Fruit fly (Drosophila melanogaster) whole organism, prepupa: ENCODE results near the gene mtDNA-helicase.

Experiments used
- CG10631 ChIP-seq: fragments of 200-800 bp; sonication (Bioruptor generic); optimal IDR thresholded peaks from 2 replicates; lab custom pipeline; 2016; ENCODE audit warnings: missing biosample characterization, missing genetic modification characterization
- CG10669 ChIP-seq: fragments of 200-800 bp; sonication (Bioruptor generic); optimal IDR thresholded peaks from 3 replicates; lab custom pipeline; 2018; ENCODE audit warnings: missing biosample characterization, mild to moderate bottlenecking, missing genetic modification characterization, moderate library complexity
- CG15336 ChIP-seq: fragments of 200-800 bp; sonication (Bioruptor generic); IDR thresholded peaks from 2 replicates; pipeline ENCODE4 v1.3.6; 2022; ENCODE audit warnings: missing biosample characterization, missing genetic modification characterization
- CG1621 ChIP-seq: fragments of 200-800 bp; sonication (Bioruptor generic); optimal IDR thresholded peaks from 3 replicates; lab custom pipeline; 2018; ENCODE audit warnings: missing biosample characterization, mild to moderate bottlenecking, missing genetic modification characterization
- CG16779 ChIP-seq: fragments of 200-800 bp; sonication (Bioruptor generic); optimal IDR thresholded peaks from 3 replicates; lab custom pipeline; 2017; ENCODE audit warnings: missing biosample characterization, mild to moderate bottlenecking, missing genetic modification characterization
- CG3032 ChIP-seq: fragments of 200-800 bp; optimal IDR thresholded peaks from 2 replicates; lab custom pipeline; 2019; ENCODE audit warnings: missing biosample characterization, mild to moderate bottlenecking, missing genetic modification characterization, moderate library complexity
- CG32006 ChIP-seq: fragments of 200-800 bp; sonication (Bioruptor generic); optimal IDR thresholded peaks from 3 replicates; lab custom pipeline; 2017; ENCODE audit warnings: missing biosample characterization, mild to moderate bottlenecking, missing genetic modification characterization
- CG3919 ChIP-seq: fragments of 200-800 bp; sonication (Bioruptor generic); optimal IDR thresholded peaks from 3 replicates; lab custom pipeline; 2016; ENCODE audit warnings: missing biosample characterization, missing genetic modification characterization
- CG6163 ChIP-seq: fragments of 200-800 bp; sonication (Bioruptor generic); IDR thresholded peaks from 3 replicates; pipeline ENCODE4 v1.3.6; 2022; ENCODE audit warnings: missing biosample characterization, missing genetic modification characterization
- CG6808 ChIP-seq: fragments of 200-800 bp; sonication (Bioruptor generic); optimal IDR thresholded peaks from 3 replicates; lab custom pipeline; 2017; ENCODE audit warnings: missing biosample characterization, missing genetic modification characterization, mild to moderate bottlenecking, moderate library complexity, missing genetic modification reagents
- CG7368 ChIP-seq: fragments of 200-800 bp; sonication (Bioruptor generic); optimal IDR thresholded peaks from 3 replicates; lab custom pipeline; 2016; ENCODE audit warnings: missing biosample characterization, missing genetic modification characterization
- CG8119 ChIP-seq: fragments of 200-800 bp; sonication (Bioruptor generic); IDR thresholded peaks from 3 replicates; pipeline ENCODE4 v1.3.6; 2022; ENCODE audit warnings: missing biosample characterization, missing genetic modification characterization
- CG8319 ChIP-seq: fragments of 200-800 bp; sonication (Bioruptor generic); optimal IDR thresholded peaks from 3 replicates; lab custom pipeline; 2016; ENCODE audit warnings: missing biosample characterization, missing genetic modification characterization
- CG8632 ChIP-seq: fragments of 200-800 bp; sonication (Bioruptor generic); optimal IDR thresholded peaks from 3 replicates; lab custom pipeline; 2016; ENCODE audit warnings: missing biosample characterization, missing genetic modification characterization
- Eip75B ChIP-seq: fragments of 200-800 bp; sonication (Bioruptor generic); optimal IDR thresholded peaks from 3 replicates; lab custom pipeline; 2016; ENCODE audit warnings: missing biosample characterization, missing genetic modification characterization
- Eip78C ChIP-seq: fragments of 200-800 bp; sonication (Bioruptor generic); peaks from one replicate; lab custom pipeline; 2016; ENCODE audit warnings: missing biosample characterization, missing genetic modification characterization
- Eip93F ChIP-seq: fragments of 200-800 bp; sonication (Bioruptor generic); optimal IDR thresholded peaks from 2 replicates; lab custom pipeline; 2016; ENCODE audit warnings: missing biosample characterization, mild to moderate bottlenecking, missing genetic modification characterization
- Ets96B ChIP-seq: fragments of 200-800 bp; optimal IDR thresholded peaks from 2 replicates; lab custom pipeline; 2019; ENCODE audit warnings: missing biosample characterization, mild to moderate bottlenecking, missing genetic modification characterization, moderate library complexity
- Gug ChIP-seq: fragments of 200-800 bp; sonication (Bioruptor generic); IDR thresholded peaks from 2 replicates; pipeline ENCODE4 v1.3.6; 2022; ENCODE audit warnings: missing biosample characterization, missing genetic modification characterization
- Hr39 ChIP-seq: fragments of 200-800 bp; sonication (Bioruptor generic); optimal IDR thresholded peaks from 2 replicates; lab custom pipeline; 2016; ENCODE audit warnings: missing biosample characterization, missing genetic modification characterization
- Hr4 ChIP-seq: fragments of 200-800 bp; sonication (Bioruptor generic); optimal IDR thresholded peaks from 3 replicates; lab custom pipeline; 2016; ENCODE audit warnings: missing biosample characterization, missing genetic modification characterization
- Met ChIP-seq: fragments of 200-800 bp; sonication (Bioruptor generic); optimal IDR thresholded peaks from 3 replicates; lab custom pipeline; 2016; ENCODE audit warnings: missing biosample characterization, missing genetic modification characterization
- Smox ChIP-seq: fragments of 200-800 bp; sonication (Bioruptor generic); optimal IDR thresholded peaks from 3 replicates; lab custom pipeline; 2016; ENCODE audit warnings: missing biosample characterization, missing genetic modification characterization
- achi ChIP-seq: fragments of 200-800 bp; sonication (Bioruptor generic); optimal IDR thresholded peaks from 3 replicates; lab custom pipeline; 2016; ENCODE audit warnings: missing biosample characterization, missing genetic modification characterization
- cyc ChIP-seq: fragments of 200-800 bp; sonication (Bioruptor generic); optimal IDR thresholded peaks from 3 replicates; lab custom pipeline; 2016; ENCODE audit warnings: missing biosample characterization, missing genetic modification characterization
- dac ChIP-seq: fragments of 200-800 bp; sonication (Bioruptor generic); optimal IDR thresholded peaks from 2 replicates; lab custom pipeline; 2017; ENCODE audit warnings: missing biosample characterization, mild to moderate bottlenecking, missing genetic modification characterization
- dsx ChIP-seq: fragments of 200-800 bp; optimal IDR thresholded peaks from 3 replicates; lab custom pipeline; 2019; ENCODE audit warnings: missing biosample characterization, mild to moderate bottlenecking, missing genetic modification characterization, moderate library complexity; ENCODE audit not compliant: poor library complexity, severe bottlenecking
- eg ChIP-seq: fragments of 200-800 bp; sonication (Bioruptor generic); IDR thresholded peaks from 3 replicates; pipeline ENCODE4 v1.3.6; 2022; ENCODE audit warnings: missing biosample characterization, missing genetic modification characterization
- fd59A ChIP-seq: fragments of 200-800 bp; sonication (Bioruptor generic); optimal IDR thresholded peaks from 2 replicates; lab custom pipeline; 2017; ENCODE audit warnings: missing biosample characterization, mild to moderate bottlenecking, missing genetic modification characterization, missing genetic modification reagents
- fd85E ChIP-seq: fragments of 200-800 bp; sonication (Bioruptor generic); optimal IDR thresholded peaks from 3 replicates; lab custom pipeline; 2016; ENCODE audit warnings: missing biosample characterization, missing genetic modification characterization
- fkh ChIP-seq: fragments of 200-800 bp; sonication (Bioruptor generic); optimal IDR thresholded peaks from 3 replicates; lab custom pipeline; 2017; ENCODE audit warnings: missing biosample characterization, mild to moderate bottlenecking, missing genetic modification characterization, moderate library complexity
- net ChIP-seq: fragments of 200-800 bp; sonication (Bioruptor generic); optimal IDR thresholded peaks from 3 replicates; lab custom pipeline; 2016; ENCODE audit warnings: missing biosample characterization, missing genetic modification characterization
- salr ChIP-seq, 2 experiments: fragments of 200-800 bp; sonication (Bioruptor generic); optimal IDR thresholded peaks; 3 replicates each; lab custom pipeline; 2016 to 2018; ENCODE audit warnings: missing biosample characterization in 2 of 2, missing genetic modification characterization in 2 of 2, mild to moderate bottlenecking in 1 of 2
- spab ChIP-seq: fragments of 200-800 bp; sonication (Bioruptor generic); optimal IDR thresholded peaks from 2 replicates; lab custom pipeline; 2017; ENCODE audit warnings: missing biosample characterization, mild to moderate bottlenecking, missing genetic modification characterization, missing genetic modification reagents
- ss ChIP-seq, 2 experiments: fragments of 200-800 bp; sonication (Bioruptor generic); optimal IDR thresholded peaks; 2 replicates in 1 of 2; 3 replicates in 1 of 2; lab custom pipeline; 2017 to 2018; ENCODE audit warnings: mild to moderate bottlenecking in 2 of 2, missing biosample characterization in 2 of 2, missing genetic modification characterization in 2 of 2, moderate library complexity in 1 of 2
- svp ChIP-seq: fragments of 200-800 bp; sonication (Bioruptor generic); peaks from one replicate; lab custom pipeline; 2016; ENCODE audit warnings: missing biosample characterization, missing genetic modification characterization
- topi ChIP-seq: fragments of 200-800 bp; sonication (Bioruptor generic); optimal IDR thresholded peaks from 3 replicates; lab custom pipeline; 2016; ENCODE audit warnings: missing biosample characterization, missing genetic modification characterization
- vri ChIP-seq: fragments of 200-800 bp; sonication (Bioruptor generic); optimal IDR thresholded peaks from 3 replicates; lab custom pipeline; 2016; ENCODE audit warnings: missing biosample characterization, mild to moderate bottlenecking, missing genetic modification characterization

Gene mtDNA-helicase

DNA sequence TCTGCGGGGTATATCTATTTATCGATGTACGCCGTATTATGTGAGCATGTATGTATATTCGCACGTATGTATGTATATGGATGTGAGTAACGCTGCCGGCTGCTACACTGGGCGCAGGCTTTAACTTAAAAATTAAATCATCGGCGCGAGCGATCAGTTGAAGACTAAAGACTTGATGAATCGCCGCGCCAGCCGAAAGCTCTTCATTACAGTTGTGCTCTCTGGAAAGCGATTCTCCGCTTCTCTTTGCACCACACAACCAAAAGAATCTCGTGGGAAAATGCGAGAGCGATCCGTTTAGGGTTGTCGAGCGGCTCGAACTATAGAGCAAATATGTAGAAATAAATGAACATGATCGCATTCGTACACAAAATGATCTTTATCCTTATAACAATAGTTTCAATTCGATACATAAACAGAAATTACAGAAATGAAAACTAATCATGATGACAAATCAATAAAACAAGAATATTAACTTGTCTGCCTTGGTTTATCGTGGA is 15.3 kb upstream of the mtDNA-helicase start, which contains the start of gene CG13124 (continued):
- TF ChIP-seq CG10669 (no peak), CG16779 (tag; lab: Kevin White, UChicago) (peak; percentile 27), CG3032 (no peak), CG8319 (GFP tag; lab: Kevin White, UChicago) (no peak), CG6163 (GFP tag; lab: Robert Waterston, UW) (0 out of 3 replicates have a peak, but pooled peaks have one; percentile 39), CG8119 (GFP tag; lab: Robert Waterston, UW) (peak; percentile 25; the same call in 1 of the 3 replicates), dac (no peak), dsx (GFP tag; lab: Kevin White, UChicago) (no peak), spab (GFP tag; lab: Kevin White, UChicago) (no peak), CG8632 (GFP tag; lab: Kevin White, UChicago) (no peak), fd59A (GFP tag; lab: Kevin White, UChicago) (no peak), vri (peak; percentile 60), fd85E (GFP tag; lab: Kevin White, UChicago) (no peak), Hr39 (GFP tag; lab: Kevin White, UChicago) (no peak), Gug (GFP tag; lab: Robert Waterston, UW) (no peak), ss (GFP tag; optimal IDR thresholded peaks at IDR 0.05; lab: Kevin White, UChicago) (peak; percentile 20 to 29), fkh (peak; percentile 12), CG10631 (no peak), topi (GFP tag; lab: Kevin White, UChicago) (peak; percentile 7), achi (peak; percentile 28), Met (no peak), CG15336 (GFP tag; lab: Robert Waterston, UW) (peak; percentile 65), CG7368 (GFP tag; lab: Kevin White, UChicago) (no peak), Eip93F (GFP tag; lab: Kevin White, UChicago) (no peak)

DNA sequence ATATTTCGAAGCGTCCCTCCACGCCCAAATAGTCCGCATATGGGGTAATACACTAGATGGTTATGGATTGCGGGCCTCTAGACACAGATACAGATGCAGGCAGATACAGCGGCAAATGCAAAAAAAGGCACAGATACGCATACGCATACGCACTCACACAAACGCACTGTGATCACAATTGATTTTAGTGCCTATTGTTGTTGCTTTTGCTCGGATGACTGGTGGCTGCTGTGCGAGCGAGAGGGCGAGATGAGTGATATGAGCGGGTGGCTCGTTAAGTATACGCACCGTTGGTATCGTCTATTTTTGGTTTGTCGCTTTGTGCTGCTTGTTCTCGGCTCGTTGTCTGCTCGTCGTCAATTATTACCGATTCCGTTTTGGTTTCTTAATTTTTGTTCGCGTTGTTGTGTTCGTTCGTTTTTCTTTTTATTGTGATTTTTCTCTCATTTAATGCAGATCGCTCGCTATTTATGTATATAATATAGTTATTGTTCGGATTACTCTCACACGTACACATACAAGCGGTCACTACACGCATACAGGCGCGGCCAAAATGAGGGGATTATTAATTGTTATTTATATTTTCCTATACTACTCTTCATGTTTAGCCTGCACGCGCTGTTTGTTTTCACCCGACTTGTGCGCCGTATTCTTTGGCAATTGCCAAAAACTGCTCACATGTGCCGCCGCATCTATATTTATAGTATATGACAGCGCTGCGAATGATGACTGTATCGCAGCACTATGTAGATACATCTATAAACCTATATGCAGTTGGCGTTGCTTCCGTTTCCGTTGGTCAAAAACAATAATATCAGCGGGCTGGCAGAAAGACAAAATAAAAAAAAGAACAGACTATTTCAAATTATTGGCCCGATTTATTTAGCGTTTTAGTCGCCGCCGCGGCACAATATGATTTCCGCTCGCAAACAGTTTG is 14.3 kb upstream of the mtDNA-helicase start:
- no peak for TF ChIP-seq net (GFP tag; lab: Kevin White, UChicago)
- TF ChIP-seq CG32006 (GFP tag; lab: Kevin White, UChicago), result no peak
- peak; percentile 76 for TF ChIP-seq Eip78C (GFP tag; lab: Kevin White, UChicago)
- no peak for TF ChIP-seq svp
- no peak for TF ChIP-seq Smox (GFP tag; lab: Kevin White, UChicago)
- peak; percentile 36 to 37 for TF ChIP-seq ss (GFP tag; optimal IDR thresholded peaks at IDR 0.05; lab: Kevin White, UChicago)
- peak; percentile 47; the same call in 2 of the 3 replicates for TF ChIP-seq CG6163 (GFP tag; lab: Robert Waterston, UW)
- TF ChIP-seq CG6808, result peak; percentile 29
- peak; percentile 37 for TF ChIP-seq fkh
- TF ChIP-seq CG10631, result no peak
- TF ChIP-seq Ets96B (tag; lab: Kevin White, UChicago), result no peak
- 0 out of 3 replicates have a peak, but pooled peaks have one; percentile 24 for TF ChIP-seq eg (GFP tag; lab: Robert Waterston, UW)
- no peak for TF ChIP-seq Eip75B (GFP tag; lab: Kevin White, UChicago)
- peak in 1 of 2 experiments; percentile 22 for TF ChIP-seq salr (GFP tag; optimal IDR thresholded peaks at IDR 0.05; lab: Kevin White, UChicago)
- peak; percentile 5 for TF ChIP-seq CG3919 (GFP tag; lab: Kevin White, UChicago)
- no peak for TF ChIP-seq Hr39 (GFP tag; lab: Kevin White, UChicago)
- TF ChIP-seq Hr4 (GFP tag; lab: Kevin White, UChicago), result no peak
- TF ChIP-seq dsx (GFP tag; lab: Kevin White, UChicago), result peak; percentile 30
- TF ChIP-seq cyc, result no peak
- peak; percentile 2 for TF ChIP-seq CG10669
- TF ChIP-seq CG1621, result peak; percentile 38
